Worm (Caenorhabditis elegans) whole organism, L4/young adult: ENCODE measurements around the gene T07H3.8.

Source experiments
- W03F9.2 ChIP-seq: fragments of 150-350 bp; optimal IDR thresholded peaks from 2 replicates; lab custom pipeline; 2014; ENCODE audit warnings: missing biosample characterization, missing genetic modification characterization
- him-1 ChIP-seq: sonication (generic microtip); optimal IDR thresholded peaks from 2 replicates; lab custom pipeline; 2016; ENCODE audit warnings: missing genotype, missing genetic modification reagents, missing genetic modification characterization, missing compliant biosample characterization

ce11 chrII:1586305-1586704 lies at the start of gene T07H3.8:
- TF ChIP-seq him-1 (tag; lab: Kevin White, UChicago) (no peak), W03F9.2 (tag; lab: Kevin White, UChicago) (no peak)
